Worm (Caenorhabditis elegans): ENCODE results near the gene C25F9.13.
A peak's percentile ranks its signal among the peaks of the same experiment; 100 is the strongest.

C25F9.13 gene

ce11 chrV:19398882-19399281 lies at the start of gene C25F9.13:
C25F9.13 (minus strand) TSS chrV:19398982.
- TF ChIP-seq lsy-2 (tag; optimal IDR thresholded peaks at IDR 0.05), result no peak
- no peak for TF ChIP-seq zag-1 (tag; optimal IDR thresholded peaks at IDR 0.05)
- no peak for TF ChIP-seq fos-1 (tag; optimal IDR thresholded peaks at IDR 0.05)
- no peak for TF ChIP-seq Y55F3AM.14 (GFP tag; optimal IDR thresholded peaks at IDR 0.05)
- no peak for TF ChIP-seq R02D3.7 (tag; optimal IDR thresholded peaks at IDR 0.05)
- TF ChIP-seq ztf-1 (GFP tag; conservative IDR thresholded peaks at IDR 0.05), result no peak
- no peak for TF ChIP-seq nhr-6 (tag; optimal IDR thresholded peaks at IDR 0.05)
- no peak for TF ChIP-seq lin-11 (tag; optimal IDR thresholded peaks at IDR 0.05)
- no peak for TF ChIP-seq lin-13 (GFP tag; optimal IDR thresholded peaks at IDR 0.05)
- TF ChIP-seq nhr-237 (tag; optimal IDR thresholded peaks at IDR 0.05), result no peak
- TF ChIP-seq dmd-4 (tag; optimal IDR thresholded peaks at IDR 0.05), result no peak
- TF ChIP-seq elt-3 (tag; optimal IDR thresholded peaks at IDR 0.05), result no peak
- TF ChIP-seq nhr-25 (tag; optimal IDR thresholded peaks at IDR 0.05), result no peak
- no peak for TF ChIP-seq sem-4 (tag; optimal IDR thresholded peaks at IDR 0.05)

- TF ChIP-seq unc-62 (GFP tag; optimal IDR thresholded peaks at IDR 0.05) (no peak), ztf-11 (tag; optimal IDR thresholded peaks at IDR 0.05) (no peak), ceh-82 (tag; optimal IDR thresholded peaks at IDR 0.05) (no peak), lin-13 (GFP tag; optimal IDR thresholded peaks at IDR 0.05) (no peak), crh-2 (tag; optimal IDR thresholded peaks at IDR 0.05) (no peak), ztf-4 (tag; optimal IDR thresholded peaks at IDR 0.05) (no peak), sma-9 (GFP tag; optimal IDR thresholded peaks at IDR 0.05) (peak; percentile 34), sma-9 (tag; optimal IDR thresholded peaks at IDR 0.05) (no peak), Y55F3AM.14 (GFP tag; optimal IDR thresholded peaks at IDR 0.05) (no peak), ceh-16 (tag; optimal IDR thresholded peaks at IDR 0.05) (no peak), alr-1 (tag; optimal IDR thresholded peaks at IDR 0.05) (no peak), C34F6.9 (tag; optimal IDR thresholded peaks at IDR 0.05) (no peak), peb-1 (tag; optimal IDR thresholded peaks at IDR 0.05) (no peak), fos-1 (tag; optimal IDR thresholded peaks at IDR 0.05) (peak; percentile 52)
Measured at ce11 chrV:19445442-19445841, 46.7 kb upstream of the C25F9.13 start, which contains the start of gene M04C3.1. M04C3.1 (minus strand) TSS chrV:19445605.

ce11 chrV:19443599-19443998 lies 44.8 kb upstream of the C25F9.13 start:
- no peak for TF ChIP-seq mab-5 (tag; optimal IDR thresholded peaks at IDR 0.05)
- no peak for TF ChIP-seq nhr-6 (tag; optimal IDR thresholded peaks at IDR 0.05)
- no peak for TF ChIP-seq C34F6.9 (tag; optimal IDR thresholded peaks at IDR 0.05)
- TF ChIP-seq sem-4 (tag; optimal IDR thresholded peaks at IDR 0.05), result no peak
- TF ChIP-seq mdl-1 (tag; optimal IDR thresholded peaks at IDR 0.05), result no peak
- no peak for TF ChIP-seq ztf-4 (tag; optimal IDR thresholded peaks at IDR 0.05)
- TF ChIP-seq peb-1 (tag; optimal IDR thresholded peaks at IDR 0.05), result no peak
- TF ChIP-seq blmp-1 (tag; optimal IDR thresholded peaks at IDR 0.05; ENCODE audit: insufficient read depth), result no peak
- TF ChIP-seq Y55F3AM.14 (GFP tag; optimal IDR thresholded peaks at IDR 0.05), result no peak
- TF ChIP-seq gmeb-1 (tag; optimal IDR thresholded peaks at IDR 0.05), result no peak
- no peak for TF ChIP-seq nhr-21 (tag; optimal IDR thresholded peaks at IDR 0.05)
- no peak for TF ChIP-seq snpc-4 (tag; optimal IDR thresholded peaks at IDR 0.05)
- TF ChIP-seq ZK546.5 (tag; optimal IDR thresholded peaks at IDR 0.05), result no peak
- no peak for TF ChIP-seq crh-2 (tag; optimal IDR thresholded peaks at IDR 0.05)
- no peak for TF ChIP-seq ceh-82 (tag; optimal IDR thresholded peaks at IDR 0.05)
- no peak for TF ChIP-seq nhr-12 (tag; optimal IDR thresholded peaks at IDR 0.05)
- no peak for TF ChIP-seq F13H6.1 (tag; optimal IDR thresholded peaks at IDR 0.05)

- TF ChIP-seq crh-2 (tag; optimal IDR thresholded peaks at IDR 0.05), result no peak
- TF ChIP-seq fos-1 (tag; optimal IDR thresholded peaks at IDR 0.05), result peak; percentile 49
- no peak for TF ChIP-seq nhr-129 (tag; optimal IDR thresholded peaks at IDR 0.05)
- TF ChIP-seq ztf-4 (tag; optimal IDR thresholded peaks at IDR 0.05), result no peak
- no peak for TF ChIP-seq elt-1 (tag; optimal IDR thresholded peaks at IDR 0.05)
- no peak for TF ChIP-seq aly-2 (tag; optimal IDR thresholded peaks at IDR 0.05)
- no peak for TF ChIP-seq peb-1 (tag; optimal IDR thresholded peaks at IDR 0.05)
- TF ChIP-seq nhr-11 (tag; optimal IDR thresholded peaks at IDR 0.05), result no peak
- TF ChIP-seq dmd-4 (tag; optimal IDR thresholded peaks at IDR 0.05), result no peak
Measured at ce11 chrV:19436307-19436706, 37.5 kb upstream of the C25F9.13 start, which contains the start of gene C25F9.14. C25F9.14 (plus strand) TSS chrV:19436484.
